Worm (Caenorhabditis elegans): Measurements from ENCODE around the gene C13A2.10.
"Not testable (repeated sequence)": the region's sequence is repeated elsewhere in the genome, so short reads cannot be mapped to it uniquely, and the experiment has no call there.

DNA sequence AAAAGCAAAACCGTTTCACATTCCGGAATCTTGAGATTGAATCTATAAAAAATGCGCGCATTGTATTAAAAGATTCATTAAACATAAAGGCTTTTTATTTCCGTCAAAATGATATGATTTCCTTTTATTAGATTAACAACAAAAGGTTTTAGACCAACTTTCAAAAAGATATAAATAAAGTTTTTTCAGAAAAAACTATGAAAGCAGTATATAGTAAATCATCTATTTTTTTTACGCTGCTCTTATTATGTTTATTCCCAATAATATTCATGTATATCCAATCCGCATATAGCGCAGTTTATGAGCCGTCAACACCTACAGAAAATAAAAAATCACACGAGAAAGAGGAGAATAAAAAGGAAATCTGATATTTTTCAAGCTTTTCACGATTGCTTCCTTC lies 29.6 kb upstream of the C13A2.10 start, which contains the start of gene F07G11.2:
- TF ChIP-seq hlh-6 (tag; optimal IDR thresholded peaks at IDR 0.05); pha-4 (tag; optimal IDR thresholded peaks at IDR 0.05); unc-55 (GFP tag; optimal IDR thresholded peaks at IDR 0.05); hlh-30 (tag; optimal IDR thresholded peaks at IDR 0.05; ENCODE audit: insufficient read depth); dve-1 (tag; optimal IDR thresholded peaks at IDR 0.05); ttx-3 (tag; optimal IDR thresholded peaks at IDR 0.05); nhr-11 (tag; optimal IDR thresholded peaks at IDR 0.05); ets-4 (tag; optimal IDR thresholded peaks at IDR 0.05); ahr-1 (tag; optimal IDR thresholded peaks at IDR 0.05); odd-2 (tag; optimal IDR thresholded peaks at IDR 0.05); lim-6 (tag; optimal IDR thresholded peaks at IDR 0.05); elt-2 (tag; optimal IDR thresholded peaks at IDR 0.05): not testable (repeated sequence)
